Worm (Caenorhabditis elegans): ENCODE data around the gene srd-63.
"Not testable (repeated sequence)": the region's sequence is repeated elsewhere in the genome, so short reads cannot be mapped to it uniquely, and the experiment has no call there.

ce11 chrV:16383729-16384128 lies 9.9 kb downstream of the srd-63 start, which contains the start of gene F13A7.7:
- not testable (repeated sequence) for TF ChIP-seq lin-1 (GFP tag; IDR thresholded peaks at IDR 0.05); pha-4 (GFP tag; IDR thresholded peaks at IDR 0.05); pha-4 (tag; optimal IDR thresholded peaks at IDR 0.05); nhr-77 (tag; optimal IDR thresholded peaks at IDR 0.05); snpc-4 (tag; optimal IDR thresholded peaks at IDR 0.05); zfp-3 (GFP tag; conservative IDR thresholded peaks at IDR 0.05); ceh-62 (tag; optimal IDR thresholded peaks at IDR 0.05); nhr-28 (tag; optimal IDR thresholded peaks at IDR 0.05); madf-9 (GFP tag; conservative IDR thresholded peaks at IDR 0.05); lin-13 (GFP tag; optimal IDR thresholded peaks at IDR 0.05); unc-62 (GFP tag; optimal IDR thresholded peaks at IDR 0.05 in 1 of 2); unc-62 (tag; optimal IDR thresholded peaks at IDR 0.05); nhr-237 (tag; optimal IDR thresholded peaks at IDR 0.05); tra-1 (GFP tag; IDR thresholded peaks at IDR 0.05); mdl-1 (tag; optimal IDR thresholded peaks at IDR 0.05); vab-7 (GFP tag; IDR thresholded peaks at IDR 0.05)
